Worm (Caenorhabditis elegans): ENCODE results near the gene pat-3.

The pat-3 gene

DNA sequence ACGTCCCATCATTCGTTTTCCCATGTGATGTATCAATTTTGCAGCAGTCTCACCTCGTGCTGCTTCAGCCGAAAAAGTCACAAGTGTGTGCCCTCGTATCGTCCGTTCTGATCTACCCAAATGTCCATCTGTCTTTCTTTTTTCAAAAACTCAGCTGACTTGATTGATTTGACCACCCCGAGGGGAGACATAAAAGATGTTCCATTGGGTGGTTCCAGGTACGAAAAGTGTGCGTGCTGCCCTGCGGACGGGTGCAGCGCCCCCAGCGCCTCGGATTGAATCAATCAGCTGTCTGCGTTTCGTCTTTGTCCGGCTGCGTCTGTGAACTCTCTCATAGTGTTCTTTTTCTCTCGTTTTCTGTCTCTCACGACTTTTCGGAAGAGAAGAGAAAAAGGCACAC is 39.3 kb upstream of the pat-3 start (continued):
- TF ChIP-seq crh-2 (tag; optimal IDR thresholded peaks at IDR 0.05) = peak; percentile 0

DNA sequence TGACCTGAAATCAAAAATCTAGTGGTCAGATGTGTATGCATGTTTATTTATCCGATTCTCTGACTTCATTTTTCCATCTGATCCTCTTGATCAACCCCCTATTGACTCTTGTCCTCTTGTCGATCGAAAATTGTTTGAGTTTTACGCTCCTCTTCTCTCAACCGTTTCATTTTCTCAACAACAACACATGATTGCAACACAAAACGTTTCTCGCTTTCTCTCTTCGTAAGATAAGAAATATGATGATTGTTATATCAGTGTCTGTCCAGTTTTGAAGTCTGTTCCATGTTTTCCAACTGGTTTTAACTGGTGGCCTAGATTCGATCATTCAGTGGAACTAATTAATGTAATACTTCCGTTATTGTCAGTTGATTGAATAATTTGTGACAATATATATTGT is 38.1 kb upstream of the pat-3 start:
- no peak for TF ChIP-seq mbf-1 (tag; optimal IDR thresholded peaks at IDR 0.05)
- peak; percentile 81 for TF ChIP-seq nhr-129 (tag; optimal IDR thresholded peaks at IDR 0.05)
- TF ChIP-seq ceh-16 (tag; optimal IDR thresholded peaks at IDR 0.05) = no peak
- TF ChIP-seq ZK546.5 (tag; optimal IDR thresholded peaks at IDR 0.05) = no peak
- peak; percentile 5 for TF ChIP-seq crh-2 (tag; optimal IDR thresholded peaks at IDR 0.05)
- TF ChIP-seq gmeb-1 (tag; optimal IDR thresholded peaks at IDR 0.05) = peak; percentile 36
- no peak for TF ChIP-seq ama-1 (optimal IDR thresholded peaks at IDR 0.05)
- no peak for TF ChIP-seq ztf-11 (tag; optimal IDR thresholded peaks at IDR 0.05)
- peak in 1 of 2 experiments; percentile 37 for TF ChIP-seq lsy-2 (tag; optimal IDR thresholded peaks at IDR 0.05)
- TF ChIP-seq nhr-23 (tag; optimal IDR thresholded peaks at IDR 0.05) = no peak
- TF ChIP-seq nhr-25 (tag; optimal IDR thresholded peaks at IDR 0.05) = peak; percentile 33
- peak; percentile 9 for TF ChIP-seq fos-1 (tag; optimal IDR thresholded peaks at IDR 0.05)
- TF ChIP-seq sma-9 (GFP tag; optimal IDR thresholded peaks at IDR 0.05) = peak; percentile 58
- no peak for TF ChIP-seq sma-9 (tag; optimal IDR thresholded peaks at IDR 0.05)
- TF ChIP-seq egl-27 (tag; optimal IDR thresholded peaks at IDR 0.05) = no peak
- peak; percentile 4 for TF ChIP-seq F13H6.1 (tag; optimal IDR thresholded peaks at IDR 0.05)
- TF ChIP-seq ceh-82 (tag; optimal IDR thresholded peaks at IDR 0.05) = no peak

ce11 chrIII:3935808-3936207 is 21.9 kb upstream of the pat-3 start, which contains the start of gene npl-10:
Gene npl-10 (minus strand): TSS chrIII:3935908.
- TF ChIP-seq ceh-82 (tag; optimal IDR thresholded peaks at IDR 0.05) (no peak), F13H6.1 (tag; optimal IDR thresholded peaks at IDR 0.05) (no peak), ama-1 (optimal IDR thresholded peaks at IDR 0.05) (no peak), nhr-21 (tag; optimal IDR thresholded peaks at IDR 0.05) (no peak), nhr-11 (tag; optimal IDR thresholded peaks at IDR 0.05) (no peak), nhr-12 (tag; optimal IDR thresholded peaks at IDR 0.05) (no peak), ZK546.5 (tag; optimal IDR thresholded peaks at IDR 0.05) (no peak), Y55F3AM.14 (GFP tag; optimal IDR thresholded peaks at IDR 0.05) (no peak), skn-1 (tag; optimal IDR thresholded peaks at IDR 0.05) (no peak), nhr-237 (tag; optimal IDR thresholded peaks at IDR 0.05) (no peak), nhr-129 (tag; optimal IDR thresholded peaks at IDR 0.05) (no peak), alr-1 (tag; optimal IDR thresholded peaks at IDR 0.05) (no peak), elt-3 (tag; optimal IDR thresholded peaks at IDR 0.05) (no peak), blmp-1 (tag; optimal IDR thresholded peaks at IDR 0.05; ENCODE audit: insufficient read depth) (no peak), lsy-2 (tag; optimal IDR thresholded peaks at IDR 0.05) (no peak), fos-1 (tag; optimal IDR thresholded peaks at IDR 0.05) (no peak)

- TF ChIP-seq unc-62 (GFP tag; optimal IDR thresholded peaks at IDR 0.05) (no peak), ama-1 (optimal IDR thresholded peaks at IDR 0.05) (no peak), lin-11 (tag; optimal IDR thresholded peaks at IDR 0.05) (no peak), nhr-12 (tag; optimal IDR thresholded peaks at IDR 0.05) (no peak), ztf-1 (GFP tag; conservative IDR thresholded peaks at IDR 0.05) (no peak), sem-4 (tag; optimal IDR thresholded peaks at IDR 0.05) (no peak), nhr-11 (tag; optimal IDR thresholded peaks at IDR 0.05) (no peak), ZK546.5 (tag; optimal IDR thresholded peaks at IDR 0.05) (no peak), unc-39 (tag; optimal IDR thresholded peaks at IDR 0.05) (no peak), skn-1 (tag; optimal IDR thresholded peaks at IDR 0.05) (no peak), elt-3 (tag; optimal IDR thresholded peaks at IDR 0.05) (no peak), mdl-1 (tag; optimal IDR thresholded peaks at IDR 0.05) (no peak), sma-3 (GFP tag; optimal IDR thresholded peaks at IDR 0.05) (no peak), nhr-77 (tag; optimal IDR thresholded peaks at IDR 0.05) (no peak), ztf-11 (tag; optimal IDR thresholded peaks at IDR 0.05) (no peak)
Measured at ce11 chrIII:3931423-3931822, 17.5 kb upstream of the pat-3 start, which contains the start of gene F37A8.2. Gene F37A8.2 (minus strand): TSS chrIII:3931523.

DNA sequence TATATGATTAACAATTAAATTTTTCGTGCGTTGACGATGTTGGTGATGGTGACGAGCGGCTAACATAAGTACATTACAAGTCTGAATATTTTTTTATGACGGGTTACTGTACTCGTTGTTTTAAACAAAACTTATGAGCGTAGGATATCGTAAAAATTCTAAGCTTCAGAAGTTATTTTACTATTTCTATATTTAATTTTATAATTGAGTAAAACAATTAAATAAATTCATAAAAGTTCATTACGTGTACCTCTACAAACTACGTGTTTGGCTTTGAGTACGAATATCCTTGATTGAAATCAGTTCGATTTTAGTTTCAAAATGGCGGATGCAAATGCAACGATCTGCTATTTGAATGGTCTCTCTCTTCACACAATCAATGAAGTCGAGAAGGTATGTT is 14.2 kb upstream of the pat-3 start, which contains the start of gene F37A8.1:
Gene F37A8.1 (plus strand): TSS at position 301 of the 400 bp plus-strand sequence.
- TF ChIP-seq nhr-6 (tag; optimal IDR thresholded peaks at IDR 0.05) (no peak), aly-2 (tag; optimal IDR thresholded peaks at IDR 0.05) (no peak), lin-11 (tag; optimal IDR thresholded peaks at IDR 0.05) (no peak), alr-1 (tag; optimal IDR thresholded peaks at IDR 0.05) (no peak), lin-13 (GFP tag; optimal IDR thresholded peaks at IDR 0.05) (no peak), nhr-21 (tag; optimal IDR thresholded peaks at IDR 0.05) (no peak), unc-62 (GFP tag; optimal IDR thresholded peaks at IDR 0.05) (no peak), unc-39 (tag; optimal IDR thresholded peaks at IDR 0.05) (no peak), sem-4 (tag; optimal IDR thresholded peaks at IDR 0.05) (no peak), ceh-16 (tag; optimal IDR thresholded peaks at IDR 0.05) (no peak), nhr-25 (tag; optimal IDR thresholded peaks at IDR 0.05) (no peak), ztf-11 (tag; optimal IDR thresholded peaks at IDR 0.05) (no peak), nhr-237 (tag; optimal IDR thresholded peaks at IDR 0.05) (no peak), fos-1 (tag; optimal IDR thresholded peaks at IDR 0.05) (no peak), nhr-77 (tag; optimal IDR thresholded peaks at IDR 0.05) (no peak), peb-1 (tag; optimal IDR thresholded peaks at IDR 0.05) (no peak), ZK546.5 (tag; optimal IDR thresholded peaks at IDR 0.05) (no peak), ztf-1 (GFP tag; conservative IDR thresholded peaks at IDR 0.05) (no peak), zag-1 (tag; optimal IDR thresholded peaks at IDR 0.05) (no peak)

Data from whole organism, L2 larva.